Fruit fly (Drosophila melanogaster) whole organism, embryonic: ENCODE results near the gene CAH7.

Experiments used
- ATbp ChIP-seq: fragments of 200-800 bp; sonication (Bioruptor generic); optimal IDR thresholded peaks from 2 replicates; lab custom pipeline; 2017; ENCODE audit warnings: missing biosample characterization, mild to moderate bottlenecking, missing genetic modification characterization, missing genetic modification reagents
- BEAF-32 ChIP-seq: fragments of 200-800 bp; sonication (Bioruptor generic); optimal IDR thresholded peaks from 3 replicates; lab custom pipeline; 2017; ENCODE audit warnings: missing biosample characterization, missing genetic modification characterization, mild to moderate bottlenecking, moderate library complexity, missing genetic modification reagents
- Blimp-1 ChIP-seq: fragments of 200-800 bp; sonication (Bioruptor generic); optimal IDR thresholded peaks from 3 replicates; lab custom pipeline; 2018; ENCODE audit warnings: missing biosample characterization, missing genetic modification characterization, mild to moderate bottlenecking, moderate library complexity, missing genetic modification reagents
- CG10147 ChIP-seq: fragments of 200-800 bp; sonication (Bioruptor generic); optimal IDR thresholded peaks from 2 replicates; lab custom pipeline; 2019; ENCODE audit warnings: missing biosample characterization, mild to moderate bottlenecking, missing genetic modification characterization, moderate library complexity
- CG10366 ChIP-seq: fragments of 200-800 bp; sonication (Bioruptor generic); IDR thresholded peaks from 2 replicates; pipeline ENCODE4 v1.3.6; 2022; ENCODE audit warnings: missing biosample characterization, missing genetic modification characterization
- CG11456 ChIP-seq: fragments of 200-800 bp; sonication (Bioruptor generic); IDR thresholded peaks from 3 replicates; pipeline ENCODE4 v1.3.6; 2022; ENCODE audit warnings: missing biosample characterization, missing genetic modification characterization
- CG11696 ChIP-seq: fragments of 200-800 bp; sonication (Bioruptor generic); IDR thresholded peaks from 2 replicates; pipeline ENCODE4 v1.3.6; 2022; ENCODE audit warnings: missing biosample characterization, missing genetic modification characterization
- CG1233 ChIP-seq: fragments of 200-800 bp; sonication (Bioruptor generic); optimal IDR thresholded peaks from 4 replicates; lab custom pipeline; 2018; ENCODE audit warnings: missing biosample characterization, mild to moderate bottlenecking, missing genetic modification characterization
- CG15479 ChIP-seq: fragments of 200-800 bp; sonication (Bioruptor generic); optimal IDR thresholded peaks from 3 replicates; lab custom pipeline; 2019; ENCODE audit warnings: missing biosample characterization, mild to moderate bottlenecking, missing genetic modification characterization, moderate library complexity
- CG16863 ChIP-seq: fragments of 200-800 bp; sonication (Bioruptor generic); optimal IDR thresholded peaks from 3 replicates; lab custom pipeline; 2016; ENCODE audit warnings: missing biosample characterization, missing genetic modification characterization
- CG17186 ChIP-seq: fragments of 200-800 bp; sonication (Bioruptor generic); optimal IDR thresholded peaks from 3 replicates; lab custom pipeline; 2017; ENCODE audit warnings: missing biosample characterization, missing genetic modification reagents, missing genetic modification characterization
- CG17612 ChIP-seq: fragments of 200-800 bp; sonication (Bioruptor generic); IDR thresholded peaks from 2 replicates; pipeline ENCODE4 v1.3.6; 2022; ENCODE audit warnings: missing biosample characterization, missing genetic modification characterization
- CG17802 ChIP-seq: fragments of 200-800 bp; sonication (Bioruptor generic); optimal IDR thresholded peaks from 2 replicates; lab custom pipeline; 2018; ENCODE audit warnings: missing biosample characterization, mild to moderate bottlenecking, missing genetic modification characterization, moderate library complexity
- CG2116 ChIP-seq: fragments of 200-800 bp; sonication (Bioruptor generic); optimal IDR thresholded peaks from 3 replicates; lab custom pipeline; 2018; ENCODE audit warnings: missing biosample characterization, mild to moderate bottlenecking, missing genetic modification characterization
- CG2712 ChIP-seq: fragments of 200-800 bp; optimal IDR thresholded peaks from 3 replicates; lab custom pipeline; 2019; ENCODE audit warnings: missing biosample characterization, mild to moderate bottlenecking, missing genetic modification characterization, moderate library complexity
- CG32532 ChIP-seq: fragments of 200-800 bp; sonication (Bioruptor generic); IDR thresholded peaks from 2 replicates; pipeline ENCODE4 v1.3.6; 2022; ENCODE audit warnings: missing biosample characterization, missing genetic modification characterization
- CG32767 ChIP-seq: fragments of 200-800 bp; sonication (Bioruptor generic); IDR thresholded peaks from 2 replicates; pipeline ENCODE4 v1.3.6; 2022; ENCODE audit warnings: missing biosample characterization, missing genetic modification characterization
- CG33213 ChIP-seq: fragments of 200-800 bp; sonication (Bioruptor generic); optimal IDR thresholded peaks from 3 replicates; lab custom pipeline; 2016; ENCODE audit warnings: missing biosample characterization, missing genetic modification characterization
- CG4360 ChIP-seq: fragments of 200-800 bp; sonication (Bioruptor generic); IDR thresholded peaks from 2 replicates; pipeline ENCODE4 v1.3.6; 2022; ENCODE audit warnings: missing biosample characterization, missing genetic modification characterization
- CG6272 ChIP-seq: fragments of 200-800 bp; sonication (Bioruptor generic); IDR thresholded peaks from 2 replicates; pipeline ENCODE4 v1.3.6; 2022; ENCODE audit warnings: missing biosample characterization, missing genetic modification characterization
- CG7786 ChIP-seq: fragments of 200-800 bp; sonication (Bioruptor generic); optimal IDR thresholded peaks from 2 replicates; lab custom pipeline; 2016; ENCODE audit warnings: missing biosample characterization, missing genetic modification characterization
- CG9727 ChIP-seq: fragments of 200-800 bp; sonication (Bioruptor generic); optimal IDR thresholded peaks from 3 replicates; lab custom pipeline; 2017; ENCODE audit warnings: missing biosample characterization, mild to moderate bottlenecking, missing genetic modification characterization
- Dp ChIP-seq: fragments of 200-800 bp; sonication (Bioruptor generic); optimal IDR thresholded peaks from 2 replicates; lab custom pipeline; 2018; ENCODE audit warnings: missing biosample characterization, mild to moderate bottlenecking, missing genetic modification characterization, moderate library complexity
- HHEX ChIP-seq: fragments of 200-800 bp; sonication (Bioruptor generic); optimal IDR thresholded peaks from 3 replicates; lab custom pipeline; 2017; ENCODE audit warnings: missing biosample characterization, mild to moderate bottlenecking, missing genetic modification characterization, missing genetic modification reagents
- Meics ChIP-seq: fragments of 200-800 bp; sonication (Bioruptor generic); optimal IDR thresholded peaks from 2 replicates; lab custom pipeline; 2017; ENCODE audit warnings: missing biosample characterization, mild to moderate bottlenecking, missing genetic modification characterization
- Nf-YB ChIP-seq: fragments of 200-800 bp; sonication (Bioruptor generic); optimal IDR thresholded peaks from 3 replicates; lab custom pipeline; 2019; ENCODE audit warnings: missing biosample characterization, mild to moderate bottlenecking, missing genetic modification characterization, moderate library complexity
- ap ChIP-seq: fragments of 200-800 bp; sonication (Bioruptor generic); IDR thresholded peaks from 2 replicates; pipeline ENCODE4 v1.3.6; 2022; ENCODE audit warnings: missing biosample characterization, missing genetic modification characterization
- bbx ChIP-seq: fragments of 200-800 bp; sonication (Bioruptor generic); IDR thresholded peaks from 2 replicates; pipeline ENCODE4 v1.3.6; 2022; ENCODE audit warnings: missing biosample characterization, missing genetic modification characterization; ENCODE audit not compliant: partially characterized antibody
- bsh ChIP-seq, 2 experiments: fragments of 200-800 bp; sonication (Bioruptor generic); optimal IDR thresholded peaks; 2 replicates each; lab custom pipeline; 2017 to 2018; ENCODE audit warnings: mild to moderate bottlenecking in 2 of 2, missing biosample characterization in 2 of 2, missing genetic modification characterization in 2 of 2, moderate library complexity in 1 of 2
- cato ChIP-seq: fragments of 200-800 bp; sonication (Bioruptor generic); optimal IDR thresholded peaks from 2 replicates; lab custom pipeline; 2016; ENCODE audit warnings: missing biosample characterization, missing genetic modification characterization, borderline replicate concordance
- chif ChIP-seq, 2 experiments: fragments of 200-800 bp; sonication (Bioruptor generic); optimal IDR thresholded peaks; 3 replicates each; lab custom pipeline; 2016; ENCODE audit warnings: missing biosample characterization in 2 of 2, missing genetic modification characterization in 2 of 2
- chm ChIP-seq: fragments of 200-800 bp; sonication (Bioruptor generic); IDR thresholded peaks from 2 replicates; pipeline ENCODE4 v1.3.6; 2022; ENCODE audit warnings: missing biosample characterization, missing genetic modification characterization
- hbn ChIP-seq: fragments of 200-800 bp; sonication (Bioruptor generic); IDR thresholded peaks from 2 replicates; pipeline ENCODE4 v1.3.6; 2022; ENCODE audit warnings: missing biosample characterization, missing genetic modification characterization; ENCODE audit not compliant: partially characterized antibody
- ind ChIP-seq: fragments of 200-800 bp; sonication (Bioruptor generic); optimal IDR thresholded peaks from 3 replicates; lab custom pipeline; 2016; ENCODE audit warnings: missing biosample characterization, missing genetic modification characterization
- jumu ChIP-seq: fragments of 200-800 bp; sonication (Bioruptor generic); optimal IDR thresholded peaks from 3 replicates; lab custom pipeline; 2016; ENCODE audit warnings: missing biosample characterization, missing genetic modification characterization
- ken ChIP-seq: fragments of 200-800 bp; sonication (Bioruptor generic); IDR thresholded peaks from 3 replicates; pipeline ENCODE4 v1.3.6; 2022; ENCODE audit warnings: missing biosample characterization, missing genetic modification characterization
- luna ChIP-seq: fragments of 200-800 bp; sonication (Bioruptor generic); optimal IDR thresholded peaks from 2 replicates; lab custom pipeline; 2016; ENCODE audit warnings: missing biosample characterization, missing genetic modification characterization
- oc ChIP-seq: fragments of 200-800 bp; sonication (Bioruptor generic); optimal IDR thresholded peaks from 2 replicates; lab custom pipeline; 2018; ENCODE audit warnings: missing biosample characterization, mild to moderate bottlenecking, missing genetic modification characterization, moderate library complexity
- pan ChIP-seq, 4 experiments: fragments of >200 bp in 3 of 4; fragments of 200-800 bp in 1 of 4; sonication (Bioruptor generic) in 1 of 4; optimal IDR thresholded peaks in 3 of 4; IDR thresholded peaks in 1 of 4; 2 replicates each; pipeline versions ENCODE4 v1.3.6 to Lab custom; 2017 to 2022; ENCODE audit warnings: missing biosample characterization in 2 of 4, missing genetic modification characterization in 2 of 4, mixed read lengths in 1 of 4
- pros ChIP-seq: fragments of 200-800 bp; sonication (Bioruptor generic); optimal IDR thresholded peaks from 3 replicates; lab custom pipeline; 2019; ENCODE audit warnings: missing biosample characterization, mild to moderate bottlenecking, missing genetic modification characterization, moderate library complexity
- salm ChIP-seq: fragments of 200-800 bp; sonication (Bioruptor generic); optimal IDR thresholded peaks from 2 replicates; lab custom pipeline; 2018; ENCODE audit warnings: missing biosample characterization, mild to moderate bottlenecking, missing genetic modification characterization
- slp2 ChIP-seq: fragments of 200-800 bp; sonication (Bioruptor generic); optimal IDR thresholded peaks from 2 replicates; lab custom pipeline; 2016; ENCODE audit warnings: missing biosample characterization, missing genetic modification characterization
- sr ChIP-seq: fragments of 200-800 bp; sonication (Bioruptor generic); IDR thresholded peaks from 3 replicates; pipeline ENCODE4 v1.3.6; 2022; ENCODE audit warnings: missing biosample characterization, missing genetic modification characterization
- ssp ChIP-seq: fragments of 200-800 bp; sonication (Bioruptor generic); IDR thresholded peaks from 2 replicates; pipeline ENCODE4 v1.3.6; 2022; ENCODE audit warnings: missing biosample characterization, missing genetic modification characterization
- trem ChIP-seq: fragments of 200-800 bp; optimal IDR thresholded peaks from 3 replicates; lab custom pipeline; 2019; ENCODE audit warnings: missing biosample characterization, mild to moderate bottlenecking, missing genetic modification characterization, moderate library complexity
- zen2 ChIP-seq: fragments of 200-800 bp; sonication (Bioruptor generic); IDR thresholded peaks from 3 replicates; pipeline ENCODE4 v1.3.6; 2022; ENCODE audit warnings: missing biosample characterization, missing genetic modification characterization; ENCODE audit not compliant: partially characterized antibody

The CAH7 gene

dm6 chr3R:10144103-10144998 lies 32.3 kb downstream of the CAH7 start, which contains the start of the genes TAF1B and Invadolysin (continued):
- TF ChIP-seq ind (peak; percentile 62), CG33213 (GFP tag; lab: Kevin White, UChicago) (peak; percentile 79), Dp (peak; percentile 89), sr (GFP tag; lab: Robert Waterston, UW) (peak; percentile 60; the same call in 2 of the 3 replicates), luna (GFP tag; lab: Kevin White, UChicago) (no peak), ATbp (GFP tag; lab: Kevin White, UChicago) (peak; percentile 10), bbx (GFP tag; lab: Robert Waterston, UW) (peak; percentile 91), chm (GFP tag; lab: Robert Waterston, UW) (peak; percentile 41; the same call in 1 of the 2 replicates), bsh (GFP tag; optimal IDR thresholded peaks at IDR 0.05; lab: Kevin White, UChicago) (peak in 1 of 2 experiments; percentile 31), CG10366 (GFP tag; lab: Robert Waterston, UW) (peak; percentile 60), Nf-YB (GFP tag; lab: Kevin White, UChicago) (peak; percentile 19), CG16863 (GFP tag; lab: Kevin White, UChicago) (no peak), Meics (GFP tag; lab: Kevin White, UChicago) (peak; percentile 24), CG2116 (GFP tag; lab: Kevin White, UChicago) (peak; percentile 87), CG6272 (GFP tag; lab: Robert Waterston, UW) (peak; percentile 64), CG15479 (GFP tag; lab: Kevin White, UChicago) (no peak), zen2 (GFP tag; lab: Robert Waterston, UW) (no peak; the same call in 1 of the 3 replicates), CG4360 (GFP tag; lab: Robert Waterston, UW) (no peak), ssp (GFP tag; lab: Robert Waterston, UW) (no peak), hbn (GFP tag; lab: Robert Waterston, UW) (peak; percentile 94), slp2 (GFP tag; lab: Kevin White, UChicago) (no peak), CG10147 (peak; percentile 51), cato (GFP tag; lab: Kevin White, UChicago) (peak; percentile 9), BEAF-32 (peak; percentile 90), CG17802 (tag; lab: Kevin White, UChicago) (no peak), pros (GFP tag; lab: Kevin White, UChicago) (peak; percentile 20), CG2712 (tag; lab: Kevin White, UChicago) (peak; percentile 69), CG32532 (GFP tag; lab: Robert Waterston, UW) (peak; percentile 54), oc (tag; lab: Kevin White, UChicago) (peak; percentile 15), CG11456 (GFP tag; lab: Robert Waterston, UW) (peak; percentile 69; the same call in 2 of the 3 replicates), Blimp-1 (GFP tag; lab: Kevin White, UChicago) (peak; percentile 36), chif (GFP tag; optimal IDR thresholded peaks at IDR 0.05; lab: Kevin White, UChicago) (peak in 1 of 2 experiments; percentile 45), CG17186 (peak; percentile 38), CG9727 (peak; percentile 65), CG17612 (GFP tag; lab: Robert Waterston, UW) (0 out of 2 replicates have a peak, but pooled peaks have one; percentile 4), ap (GFP tag; lab: Robert Waterston, UW) (no peak), ken (0 out of 3 replicates have a peak, but pooled peaks have one; percentile 42), CG7786 (GFP tag; lab: Kevin White, UChicago) (no peak), salm (no peak), pan (optimal IDR thresholded peaks at IDR 0.05; lab: Kevin White, UChicago) (no peak), pan (GFP tag; optimal IDR thresholded peaks at IDR 0.05 in 1 of 2, IDR thresholded peaks at IDR 0.05 in 1 of 2) (peak in 1 of 2 experiments; percentile 55), CG32767 (GFP tag; lab: Robert Waterston, UW) (peak; percentile 13; the same call in 1 of the 2 replicates), CG1233 (GFP tag; lab: Kevin White, UChicago) (no peak), jumu (GFP tag; lab: Kevin White, UChicago) (no peak), trem (tag; lab: Kevin White, UChicago) (peak; percentile 77), CG11696 (0 out of 2 replicates have a peak, but pooled peaks have one; percentile 10), HHEX (GFP tag; lab: Kevin White, UChicago) (no peak)
